Worm (Caenorhabditis elegans) whole organism, L4/young adult: ENCODE data around the gene K10C2.8.

Experiments used
- W03F9.2 ChIP-seq: fragments of 150-350 bp; optimal IDR thresholded peaks from 2 replicates; lab custom pipeline; 2014; ENCODE audit warnings: missing biosample characterization, missing genetic modification characterization
- dao-5 ChIP-seq: sonication (generic microtip); optimal IDR thresholded peaks from 2 replicates; lab custom pipeline; 2016; ENCODE audit warnings: missing genotype, missing genetic modification characterization, moderate library complexity, missing compliant biosample characterization

DNA sequence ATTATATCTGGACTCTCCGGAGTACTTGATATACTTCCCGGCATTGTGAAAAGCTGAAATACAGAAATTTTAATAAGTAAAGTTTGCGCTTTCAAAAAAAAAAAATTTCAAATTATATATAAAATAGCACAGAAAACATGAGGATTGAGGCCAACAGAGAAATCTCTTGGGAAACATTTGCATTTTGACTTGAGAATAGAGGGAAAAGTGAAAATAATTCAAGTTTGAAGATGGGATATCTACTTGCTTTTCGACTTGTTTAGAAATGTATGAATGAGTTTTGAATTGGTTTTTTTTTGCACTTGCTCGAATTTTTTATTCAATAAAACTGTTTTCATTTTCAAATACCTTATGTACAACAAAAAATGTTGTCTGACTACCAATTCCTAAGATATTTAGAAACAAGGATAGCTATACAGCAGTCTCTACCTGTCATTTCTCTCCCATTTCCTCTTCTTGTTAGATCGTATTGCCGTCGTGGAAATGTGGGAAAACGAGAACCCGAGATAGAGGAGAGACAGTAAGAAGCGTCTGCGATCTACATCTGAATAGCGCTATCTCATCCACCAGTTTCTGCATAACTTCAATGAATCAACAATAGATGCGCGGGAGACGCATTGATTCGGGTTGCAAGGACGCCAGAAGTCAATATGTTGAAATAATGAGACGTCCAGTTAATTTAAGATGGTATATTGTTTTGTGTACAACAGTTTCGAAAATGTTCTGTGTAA is 20.9 kb downstream of the K10C2.8 start, which contains the start of gene T22E5.6:
- no peak for TF ChIP-seq dao-5 (tag; lab: Kevin White, UChicago)
- TF ChIP-seq W03F9.2 (tag; lab: Kevin White, UChicago) = no peak
